Fruit fly (Drosophila melanogaster): Measurements from ENCODE around the gene for.

Gene for

DNA sequence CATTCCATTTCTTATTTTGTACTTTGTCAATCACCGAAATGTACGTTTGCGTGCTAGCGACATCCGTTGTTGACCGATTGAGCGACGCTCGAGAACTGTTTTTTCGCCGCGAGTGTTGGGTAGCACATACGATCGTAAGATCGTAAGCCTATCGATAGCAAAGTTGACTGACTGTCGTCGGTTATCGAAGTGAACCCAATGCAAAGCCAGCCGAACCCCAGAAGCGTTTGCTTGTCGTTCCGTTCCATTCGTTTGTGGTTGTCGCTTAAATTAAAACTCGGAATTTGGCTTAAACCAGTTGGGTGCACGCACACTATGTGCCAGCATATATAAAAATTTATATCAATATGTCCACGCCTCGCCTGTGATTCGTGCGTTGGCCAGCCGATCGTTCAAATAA is 10.7 kb downstream of the for start (continued):
- no peak for TF ChIP-seq E2f2 (GFP tag; IDR thresholded peaks at IDR 0.05)
- TF ChIP-seq grn (GFP tag; optimal IDR thresholded peaks at IDR 0.05) = no peak
- TF ChIP-seq CG7271 (tag; optimal IDR thresholded peaks at IDR 0.05) = no peak
- TF ChIP-seq knrl (GFP tag; IDR thresholded peaks at IDR 0.05; ENCODE audit: partially characterized antibody) = no peak
- TF ChIP-seq Atf3 (GFP tag; optimal IDR thresholded peaks at IDR 0.05) = no peak
- TF ChIP-seq CG9727 (GFP tag; optimal IDR thresholded peaks at IDR 0.05) = no peak
- TF ChIP-seq zfh2 (GFP tag; optimal IDR thresholded peaks at IDR 0.05) = no peak
- peak; percentile 11; the same call in 1 of the 2 replicates for TF ChIP-seq Rfx (GFP tag; IDR thresholded peaks at IDR 0.05)
- no peak for TF ChIP-seq lmd (GFP tag; IDR thresholded peaks at IDR 0.05)
- no peak for TF ChIP-seq Max (GFP tag; optimal IDR thresholded peaks at IDR 0.05)
- no peak for TF ChIP-seq CG13624 (GFP tag; optimal IDR thresholded peaks at IDR 0.05)
- TF ChIP-seq chinmo (GFP tag; IDR thresholded peaks at IDR 0.05; ENCODE audit: partially characterized antibody) = peak; percentile 76; the same call in 2 of the 4 replicates
- no peak for TF ChIP-seq yki (optimal IDR thresholded peaks at IDR 0.05)
- TF ChIP-seq Lhr (GFP tag; optimal IDR thresholded peaks at IDR 0.05) = no peak
- peak; percentile 65 for TF ChIP-seq bbx (GFP tag; IDR thresholded peaks at IDR 0.05; ENCODE audit: partially characterized antibody)
- no peak for TF ChIP-seq CG6813 (GFP tag; optimal IDR thresholded peaks at IDR 0.05)
- TF ChIP-seq so (GFP tag; IDR thresholded peaks at IDR 0.05) = no peak
- TF ChIP-seq Jarid2 (GFP tag; optimal IDR thresholded peaks at IDR 0.05) = no peak
- no peak for TF ChIP-seq CG3847 (GFP tag; IDR thresholded peaks at IDR 0.05)
- TF ChIP-seq vnd (GFP tag; IDR thresholded peaks at IDR 0.05; ENCODE audit: partially characterized antibody) = 0 out of 3 replicates have a peak, but pooled peaks have one; percentile 11
- TF ChIP-seq CG10274 (GFP tag; optimal IDR thresholded peaks at IDR 0.05) = no peak
- no peak for TF ChIP-seq maf-S (GFP tag; optimal IDR thresholded peaks at IDR 0.05)
- TF ChIP-seq lbe (GFP tag; optimal IDR thresholded peaks at IDR 0.05) = no peak
- no peak for TF ChIP-seq CG6272 (GFP tag; IDR thresholded peaks at IDR 0.05)
- TF ChIP-seq ac (GFP tag; optimal IDR thresholded peaks at IDR 0.05) = no peak
- peak; percentile 60 for TF ChIP-seq unc-4 (GFP tag; IDR thresholded peaks at IDR 0.05; ENCODE audit: partially characterized antibody)
- peak; percentile 29 for TF ChIP-seq BEAF-32 (GFP tag; optimal IDR thresholded peaks at IDR 0.05)
- TF ChIP-seq dmrt11E (tag; optimal IDR thresholded peaks at IDR 0.05) = no peak
- no peak for TF ChIP-seq fd96Cb (tag; optimal IDR thresholded peaks at IDR 0.05)
- no peak for TF ChIP-seq cg (GFP tag; optimal IDR thresholded peaks at IDR 0.05)
- peak; percentile 13; the same call in 1 of the 3 replicates for TF ChIP-seq row (GFP tag; IDR thresholded peaks at IDR 0.05)
- TF ChIP-seq pzg (GFP tag; optimal IDR thresholded peaks at IDR 0.05) = peak; percentile 1
- TF ChIP-seq sd (tag; optimal IDR thresholded peaks at IDR 0.05) = peak; percentile 54
- TF ChIP-seq crc (GFP tag; optimal IDR thresholded peaks at IDR 0.05) = no peak
- peak; percentile 62 for TF ChIP-seq Dref (GFP tag; IDR thresholded peaks at IDR 0.05)
- TF ChIP-seq gcm2 (GFP tag; optimal IDR thresholded peaks at IDR 0.05) = no peak
- TF ChIP-seq ham (GFP tag; IDR thresholded peaks at IDR 0.05) = no peak
- no peak for TF ChIP-seq Aef1 (GFP tag; IDR thresholded peaks at IDR 0.05)
- TF ChIP-seq nerfin-2 (GFP tag; IDR thresholded peaks at IDR 0.05; ENCODE audit: partially characterized antibody) = 0 out of 2 replicates have a peak, but pooled peaks have one; percentile 18
- TF ChIP-seq CG17829 (tag; optimal IDR thresholded peaks at IDR 0.05) = no peak
- TF ChIP-seq Hsf (GFP tag; optimal IDR thresholded peaks at IDR 0.05) = no peak
- TF ChIP-seq CG2116 (GFP tag; optimal IDR thresholded peaks at IDR 0.05) = no peak
- TF ChIP-seq Lpt (GFP tag; optimal IDR thresholded peaks at IDR 0.05) = no peak
- TF ChIP-seq Doc3 (GFP tag; IDR thresholded peaks at IDR 0.05; ENCODE audit: partially characterized antibody) = peak; percentile 50; the same call in 1 of the 3 replicates
